Fruit fly (Drosophila melanogaster): ENCODE measurements around the gene CG14085.

DNA sequence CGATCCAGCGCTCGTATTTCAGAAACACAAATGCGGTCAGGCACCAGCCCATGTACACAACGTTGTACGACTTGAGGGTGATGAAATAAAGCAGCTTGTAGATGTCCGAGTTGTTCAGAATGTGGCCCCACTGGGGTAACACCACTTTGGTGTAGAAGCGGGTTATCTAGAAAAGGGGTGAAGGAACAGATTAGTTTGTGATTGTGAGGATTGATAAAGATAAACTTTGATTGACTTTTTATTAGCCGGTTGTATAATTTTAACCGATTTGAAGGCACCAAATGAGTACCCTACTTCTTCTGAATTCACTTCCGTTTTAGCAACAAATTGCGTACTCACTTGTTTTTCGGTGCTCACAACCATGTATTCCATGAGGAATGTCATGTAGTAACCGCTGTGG lies 11.0 kb upstream of the CG14085 start:
- no peak for TF ChIP-seq CG8478 (optimal IDR thresholded peaks at IDR 0.05)
- no peak for TF ChIP-seq CTCF (optimal IDR thresholded peaks at IDR 0.05)
